Worm (Caenorhabditis elegans) whole organism, young adult: ENCODE results near the gene mlt-10.
"Not testable (repeated sequence)": the region's sequence is repeated elsewhere in the genome, so short reads cannot be mapped to it uniquely, and the experiment has no call there.

ENCODE experiments used
- C17E4.6 ChIP-seq: fragments of 200-800 bp; sonication (Bioruptor generic); IDR thresholded peaks from 2 replicates; pipeline ENCODE4 v1.3.6; 2022; ENCODE audit warnings: missing genetic modification reagents, missing genetic modification characterization, missing compliant biosample characterization
- F10E7.11 ChIP-seq: sonication (generic microtip); optimal IDR thresholded peaks from 2 replicates; lab custom pipeline; 2017; ENCODE audit warnings: mild to moderate bottlenecking, missing genetic modification characterization, moderate library complexity, missing compliant biosample characterization
- F49E8.2 ChIP-seq: sonication (generic microtip); optimal IDR thresholded peaks from 3 replicates; lab custom pipeline; 2017; ENCODE audit warnings: missing genetic modification characterization, mild to moderate bottlenecking, missing compliant biosample characterization, antibody characterized with exemption, moderate library complexity; ENCODE audit not compliant: insufficient read depth
- F55B11.4 ChIP-seq: sonication (generic microtip); optimal IDR thresholded peaks from 2 replicates; lab custom pipeline; 2016; ENCODE audit warnings: missing compliant biosample characterization, missing genetic modification characterization, borderline replicate concordance; ENCODE audit not compliant: insufficient read depth
- K11D2.4 ChIP-seq: fragments of 200-800 bp; sonication (Bioruptor generic); IDR thresholded peaks from 2 replicates; pipeline ENCODE4 v1.3.6; 2022; ENCODE audit warnings: missing genetic modification reagents, missing genetic modification characterization, missing compliant biosample characterization
- Y53G8AR.9 ChIP-seq: fragments of 200-800 bp; sonication (Bioruptor generic); conservative IDR thresholded peaks from 2 replicates; pipeline ENCODE4 v1.3.6; 2022; ENCODE audit warnings: missing genetic modification reagents, missing genetic modification characterization, missing compliant biosample characterization
- Y67H2A.10 ChIP-seq: fragments of 200-800 bp; sonication (Bioruptor generic); conservative IDR thresholded peaks from 2 replicates; pipeline ENCODE4 v1.3.6; 2022; ENCODE audit warnings: missing genetic modification reagents, missing genetic modification characterization, missing compliant biosample characterization
- aptf-2 ChIP-seq: fragments of 200-800 bp; sonication (Bioruptor generic); conservative IDR thresholded peaks from 2 replicates; pipeline ENCODE4 v1.3.6; 2022; ENCODE audit warnings: missing genetic modification reagents, missing genetic modification characterization, missing compliant biosample characterization
- aptf-3 ChIP-seq: fragments of 200-800 bp; sonication (Bioruptor generic); IDR thresholded peaks from 2 replicates; pipeline ENCODE4 v1.3.6; 2022; ENCODE audit warnings: missing genetic modification characterization, missing compliant biosample characterization
- athp-1 ChIP-seq: sonication (generic microtip); optimal IDR thresholded peaks from 2 replicates; lab custom pipeline; 2017; ENCODE audit warnings: mild to moderate bottlenecking, missing genetic modification characterization, missing compliant biosample characterization
- attf-3 ChIP-seq: fragments of 200-800 bp; sonication (Bioruptor generic); conservative IDR thresholded peaks from 2 replicates; pipeline ENCODE4 v1.3.6; 2022; ENCODE audit warnings: missing genetic modification reagents, missing genetic modification characterization, missing compliant biosample characterization
- cebp-2 ChIP-seq: fragments of 200-800 bp; sonication (Bioruptor generic); IDR thresholded peaks from 2 replicates; pipeline ENCODE4 v1.3.6; 2022; ENCODE audit warnings: missing genetic modification characterization, missing compliant biosample characterization
- ceh-91 ChIP-seq: fragments of 200-800 bp; sonication (Bioruptor generic); IDR thresholded peaks from 2 replicates; pipeline ENCODE4 v1.3.6; 2022; ENCODE audit warnings: missing genetic modification reagents, missing genetic modification characterization, missing compliant biosample characterization
- die-1 ChIP-seq: sonication (generic microtip); optimal IDR thresholded peaks from 2 replicates; lab custom pipeline; 2016; ENCODE audit warnings: missing genotype, mild to moderate bottlenecking, missing genetic modification characterization, missing compliant biosample characterization
- dpff-1 ChIP-seq: sonication (generic microtip); optimal IDR thresholded peaks from 2 replicates; lab custom pipeline; 2017; ENCODE audit warnings: mild to moderate bottlenecking, missing genetic modification characterization, missing compliant biosample characterization
- egrh-3 ChIP-seq: fragments of 200-800 bp; sonication (Bioruptor generic); IDR thresholded peaks from 2 replicates; pipeline ENCODE4 v1.3.6; 2022; ENCODE audit warnings: missing genetic modification reagents, missing genetic modification characterization, missing compliant biosample characterization
- hmg-1.2 ChIP-seq: fragments of 200-800 bp; sonication (Bioruptor generic); IDR thresholded peaks from 2 replicates; pipeline ENCODE4 v1.3.6; 2022; ENCODE audit warnings: missing genetic modification reagents, missing genetic modification characterization, missing compliant biosample characterization
- hrde-1 ChIP-seq: sonication (generic microtip); optimal IDR thresholded peaks from 2 replicates; lab custom pipeline; 2016; ENCODE audit warnings: missing genetic modification characterization, mild to moderate bottlenecking, missing compliant biosample characterization, moderate library complexity, missing genotype, missing genetic modification reagents, borderline replicate concordance
- let-526 ChIP-seq: fragments of 200-800 bp; sonication (Bioruptor generic); IDR thresholded peaks from 2 replicates; pipeline ENCODE4 v1.3.6; 2022; ENCODE audit warnings: missing genetic modification reagents, missing genetic modification characterization, missing compliant biosample characterization
- madf-10 ChIP-seq: sonication (generic microtip); optimal IDR thresholded peaks from 2 replicates; lab custom pipeline; 2016; ENCODE audit warnings: mild to moderate bottlenecking, missing genetic modification characterization, missing compliant biosample characterization
- madf-3 ChIP-seq: fragments of 200-800 bp; sonication (Bioruptor generic); IDR thresholded peaks from 2 replicates; pipeline ENCODE4 v1.3.6; 2022; ENCODE audit warnings: missing genetic modification reagents, missing genetic modification characterization, missing compliant biosample characterization
- madf-6 ChIP-seq: fragments of 200-800 bp; sonication (Bioruptor generic); IDR thresholded peaks from 2 replicates; pipeline ENCODE4 v1.3.6; 2022; ENCODE audit warnings: missing genetic modification reagents, missing genetic modification characterization, missing compliant biosample characterization
- mxl-1 ChIP-seq: sonication (generic microtip); optimal IDR thresholded peaks from 2 replicates; lab custom pipeline; 2016; ENCODE audit warnings: missing genetic modification characterization, missing compliant biosample characterization
- nhr-179 ChIP-seq: sonication (generic microtip); optimal IDR thresholded peaks from 2 replicates; lab custom pipeline; 2016; ENCODE audit warnings: mild to moderate bottlenecking, missing genetic modification characterization, missing compliant biosample characterization
- nhr-27 ChIP-seq: fragments of 200-800 bp; sonication (Bioruptor generic); optimal IDR thresholded peaks from 2 replicates; lab custom pipeline; 2018; ENCODE audit warnings: mild to moderate bottlenecking, missing genetic modification characterization, moderate library complexity, missing compliant biosample characterization
- nhr-80 ChIP-seq: sonication (generic microtip); optimal IDR thresholded peaks from 2 replicates; lab custom pipeline; 2016; ENCODE audit warnings: missing genetic modification characterization, missing compliant biosample characterization
- repo-1 ChIP-seq: sonication (generic microtip); optimal IDR thresholded peaks from 2 replicates; lab custom pipeline; 2017; ENCODE audit warnings: mild to moderate bottlenecking, missing genetic modification characterization, missing compliant biosample characterization
- rpc-1 ChIP-seq, 2 experiments: fragments of 150-350 bp in 1 of 2; sonication (generic microtip) in 1 of 2; optimal IDR thresholded peaks; 2 replicates each; lab custom pipeline; 2014 to 2018; ENCODE audit warnings: missing biosample characterization in 1 of 2, missing genetic modification characterization in 1 of 2, missing genetic modification reagents in 1 of 2, missing genotype in 1 of 2
- sptf-2 ChIP-seq: fragments of 200-800 bp; sonication (Bioruptor generic); optimal IDR thresholded peaks from 2 replicates; lab custom pipeline; 2018; ENCODE audit warnings: mild to moderate bottlenecking, missing genetic modification characterization, missing compliant biosample characterization
- tbx-9 ChIP-seq: sonication (generic microtip); optimal IDR thresholded peaks from 2 replicates; lab custom pipeline; 2016; ENCODE audit warnings: borderline replicate concordance, missing genetic modification characterization, inconsistent platforms, missing compliant biosample characterization
- unc-130 ChIP-seq: sonication (generic microtip); optimal IDR thresholded peaks from 2 replicates; lab custom pipeline; 2016; ENCODE audit warnings: missing genetic modification reagents, missing genetic modification characterization, missing compliant biosample characterization
- ztf-18 ChIP-seq: sonication (generic microtip); optimal IDR thresholded peaks from 2 replicates; lab custom pipeline; 2016; ENCODE audit warnings: missing genotype, mild to moderate bottlenecking, missing genetic modification characterization, missing compliant biosample characterization

Gene mlt-10

ce11 chrII:587533-587932 is 41.0 kb downstream of the mlt-10 start, which contains the start of gene fbxb-34 (continued):
- TF ChIP-seq let-526 (GFP tag; lab: Robert Waterston, UW) (no peak), rpc-1 (optimal IDR thresholded peaks at IDR 0.05; lab: Kevin White, UChicago) (no peak), rpc-1 (tag; optimal IDR thresholded peaks at IDR 0.05; lab: Kevin White, UChicago) (no peak), F49E8.2 (tag; lab: Kevin White, UChicago) (no peak), F55B11.4 (tag; lab: Kevin White, UChicago) (no peak), F10E7.11 (no peak)

ce11 chrII:591110-591509 is 44.6 kb downstream of the mlt-10 start, which contains the start of gene W08F4.10:
Gene W08F4.10, minus strand, starts transcription at chrII:591210.
- TF ChIP-seq let-526 (GFP tag; lab: Robert Waterston, UW) = no peak
- TF ChIP-seq athp-1 (tag; lab: Kevin White, UChicago) = no peak
- TF ChIP-seq repo-1 (tag; lab: Kevin White, UChicago) = no peak
- TF ChIP-seq nhr-27 (tag; lab: Kevin White, UChicago) = no peak
- no peak for TF ChIP-seq C17E4.6 (GFP tag; lab: Robert Waterston, UW)
- TF ChIP-seq hrde-1 (tag; lab: Kevin White, UChicago) = no peak
- TF ChIP-seq tbx-9 (tag; lab: Kevin White, UChicago) = no peak
- TF ChIP-seq madf-10 = no peak
- no peak for TF ChIP-seq madf-6 (GFP tag; lab: Robert Waterston, UW)
- no peak for TF ChIP-seq die-1 (tag; lab: Kevin White, UChicago)

ce11 chrII:593221-593620 is 46.7 kb downstream of the mlt-10 start, which contains the start of gene W08F4.1:
Gene W08F4.1, plus strand, starts transcription at chrII:593521.
- not testable (repeated sequence) for TF ChIP-seq unc-130 (GFP tag; lab: Kevin White, UChicago); sptf-2 (GFP tag; lab: Kevin White, UChicago); ceh-91 (GFP tag; lab: Robert Waterston, UW)
- TF ChIP-seq, all 124 proteins: peak for 0; not testable (repeated sequence) for 124

ce11 chrII:596702-597101 is 50.2 kb downstream of the mlt-10 start:
- TF ChIP-seq nhr-179 (tag; lab: Kevin White, UChicago) (no peak), egrh-3 (GFP tag; lab: Robert Waterston, UW) (no peak), aptf-3 (no peak), nhr-80 (tag; lab: Kevin White, UChicago) (no peak), mxl-1 (no peak), attf-3 (no peak), Y53G8AR.9 (no peak), Y67H2A.10 (no peak), K11D2.4 (GFP tag; lab: Robert Waterston, UW) (no peak), cebp-2 (GFP tag; lab: Robert Waterston, UW) (no peak), dpff-1 (tag; lab: Kevin White, UChicago) (no peak), aptf-2 (GFP tag; lab: Robert Waterston, UW) (no peak)

- no peak for TF ChIP-seq egrh-3 (GFP tag; lab: Robert Waterston, UW)
- no peak for TF ChIP-seq ztf-18 (tag; lab: Kevin White, UChicago)
- TF ChIP-seq hmg-1.2 (GFP tag; lab: Robert Waterston, UW) = peak; percentile 60; the same call in 1 of the 2 replicates
- no peak for TF ChIP-seq madf-3 (GFP tag; lab: Robert Waterston, UW)
Measured at ce11 chrII:601305-601704, 54.8 kb downstream of the mlt-10 start.
